Worm (Caenorhabditis elegans) whole organism, L3 larva: ENCODE measurements around the gene K03B8.14.

Experiments used
- ama-1 ChIP-seq: fragments of 150-350 bp; optimal IDR thresholded peaks from 2 replicates; lab custom pipeline; 2018
- hmg-11 ChIP-seq: sonication (generic microtip); optimal IDR thresholded peaks from 2 replicates; lab custom pipeline; 2016; ENCODE audit warnings: missing genetic modification characterization, missing compliant biosample characterization
- nhr-25 ChIP-seq: sonication (generic microtip); optimal IDR thresholded peaks from 2 replicates; lab custom pipeline; 2017; ENCODE audit warnings: missing biosample characterization, missing genetic modification characterization
- nhr-76 ChIP-seq: fragments of 150-350 bp; sonication (generic microtip); optimal IDR thresholded peaks from 5 replicates; lab custom pipeline; 2014; ENCODE audit warnings: missing biosample characterization, missing genetic modification characterization
- zag-1 ChIP-seq: fragments of 150-350 bp; optimal IDR thresholded peaks from 2 replicates; lab custom pipeline; 2014; ENCODE audit warnings: missing biosample characterization, missing genetic modification characterization

DNA sequence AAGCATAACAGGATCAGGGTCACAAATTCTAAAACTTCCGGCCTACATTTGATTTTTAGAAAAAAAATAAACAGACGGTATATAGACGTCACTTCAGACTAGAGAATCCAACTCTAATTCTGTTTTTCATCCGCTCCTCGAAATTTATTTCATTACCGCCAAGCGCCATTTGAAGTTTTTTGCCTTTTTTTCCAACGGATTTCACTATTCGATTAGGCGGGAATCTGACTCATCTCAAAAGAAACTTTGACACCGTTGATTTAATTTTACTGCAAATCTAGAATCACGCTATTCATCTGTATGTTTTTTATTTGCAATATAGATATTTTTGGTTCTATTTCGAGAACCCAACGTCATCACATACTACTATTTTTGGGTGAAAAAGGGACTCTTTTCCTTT is 40.5 kb downstream of the K03B8.14 start:
- TF ChIP-seq hmg-11 (no peak), nhr-25 (tag; lab: Kevin White, UChicago) (no peak), zag-1 (tag; lab: Kevin White, UChicago) (no peak), ama-1 (lab: Kevin White, UChicago) (no peak), nhr-76 (no peak)
